Fruit fly (Drosophila melanogaster): Measurements from ENCODE around the gene PIG-F.

PIG-F gene

DNA sequence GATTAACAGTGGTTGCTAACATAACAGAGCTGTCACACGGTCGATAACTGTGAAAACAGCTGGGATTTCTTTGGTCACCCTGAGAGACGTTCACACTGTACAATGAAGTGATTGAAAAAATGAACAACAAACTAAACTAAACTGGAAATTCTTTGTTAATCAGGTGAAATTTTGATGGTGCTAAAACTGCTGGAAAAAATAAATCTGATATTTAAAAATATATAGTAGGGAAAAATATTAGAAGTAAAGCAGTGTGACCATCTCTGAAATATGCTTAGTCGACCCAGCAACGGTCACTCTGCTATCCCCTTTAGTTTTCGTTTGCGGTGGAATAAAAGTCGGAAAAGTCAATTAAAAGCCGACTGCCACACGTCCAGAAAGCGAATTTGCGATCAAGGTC is 26.3 kb upstream of the PIG-F start, which contains the start of the genes CG9231 and CG9330 (continued):
- TF ChIP-seq CG17361 (GFP tag; IDR thresholded peaks at IDR 0.05) (peak; percentile 38; the same call in 1 of the 3 replicates), CG31365 (tag; optimal IDR thresholded peaks at IDR 0.05) (no peak), CG15601 (tag; optimal IDR thresholded peaks at IDR 0.05) (peak; percentile 61), lbe (GFP tag; optimal IDR thresholded peaks at IDR 0.05) (peak; percentile 67), Lhr (GFP tag; optimal IDR thresholded peaks at IDR 0.05) (peak; percentile 69), Lim3 (GFP tag; IDR thresholded peaks at IDR 0.05) (no peak), pzg (GFP tag; optimal IDR thresholded peaks at IDR 0.05) (peak; percentile 75), HmgZ (tag; optimal IDR thresholded peaks at IDR 0.05) (peak; percentile 56), H15 (GFP tag; IDR thresholded peaks at IDR 0.05) (no peak), Rfx (GFP tag; IDR thresholded peaks at IDR 0.05) (no peak; the same call in 1 of the 2 replicates), Usf (GFP tag; optimal IDR thresholded peaks at IDR 0.05) (no peak), dimm (GFP tag; IDR thresholded peaks at IDR 0.05) (no peak), trem (tag; optimal IDR thresholded peaks at IDR 0.05) (peak; percentile 84), Doc3 (GFP tag; IDR thresholded peaks at IDR 0.05; ENCODE audit: partially characterized antibody) (no peak), ash1 (GFP tag; optimal IDR thresholded peaks at IDR 0.05) (no peak), Dref (GFP tag; IDR thresholded peaks at IDR 0.05) (no peak), CG5953 (GFP tag; IDR thresholded peaks at IDR 0.05) (no peak), CG14441 (GFP tag; IDR thresholded peaks at IDR 0.05) (no peak), D19B (GFP tag; optimal IDR thresholded peaks at IDR 0.05) (no peak), odd (GFP tag; optimal IDR thresholded peaks at IDR 0.05) (no peak), CG13894 (tag; optimal IDR thresholded peaks at IDR 0.05) (peak; percentile 41), Hand (GFP tag; optimal IDR thresholded peaks at IDR 0.05) (no peak), CG30431 (GFP tag; optimal IDR thresholded peaks at IDR 0.05) (no peak), CG10959 (GFP tag; IDR thresholded peaks at IDR 0.05) (no peak), CG3281 (GFP tag; optimal IDR thresholded peaks at IDR 0.05) (no peak), Gug (GFP tag; IDR thresholded peaks at IDR 0.05) (no peak), CG8089 (GFP tag; optimal IDR thresholded peaks at IDR 0.05) (no peak), CG33213 (GFP tag; optimal IDR thresholded peaks at IDR 0.05) (peak; percentile 34), CG14965 (GFP tag; optimal IDR thresholded peaks at IDR 0.05; ENCODE audit: borderline replicate concordance) (no peak), so (GFP tag; IDR thresholded peaks at IDR 0.05) (no peak), da (GFP tag; optimal IDR thresholded peaks at IDR 0.05) (no peak), D (optimal IDR thresholded peaks at IDR 0.05) (no peak), D (GFP tag; optimal IDR thresholded peaks at IDR 0.05) (no peak), CG12744 (GFP tag; optimal IDR thresholded peaks at IDR 0.05) (no peak), ems (GFP tag; optimal IDR thresholded peaks at IDR 0.05) (peak; percentile 9), CG10267 (tag; optimal IDR thresholded peaks at IDR 0.05) (peak; percentile 69), ATbp (GFP tag; optimal IDR thresholded peaks at IDR 0.05) (no peak), CG10366 (GFP tag; IDR thresholded peaks at IDR 0.05) (no peak), disco-r (GFP tag; optimal IDR thresholded peaks at IDR 0.05) (no peak), ab (GFP tag; optimal IDR thresholded peaks at IDR 0.05) (no peak), Bdp1 (GFP tag; optimal IDR thresholded peaks at IDR 0.05) (no peak), sob (GFP tag; IDR thresholded peaks at IDR 0.05) (0 out of 2 replicates have a peak, but pooled peaks have one; percentile 24), lmd (GFP tag; IDR thresholded peaks at IDR 0.05) (no peak), HLH3B (GFP tag; IDR thresholded peaks at IDR 0.05) (no peak), CG16863 (GFP tag; optimal IDR thresholded peaks at IDR 0.05) (no peak), PHDP (tag; optimal IDR thresholded peaks at IDR 0.05) (peak; percentile 9), ase (GFP tag; IDR thresholded peaks at IDR 0.05) (no peak), Med (GFP tag) (peak; percentile 83), danr (GFP tag; IDR thresholded peaks at IDR 0.05) (no peak), CG12155 (GFP tag; optimal IDR thresholded peaks at IDR 0.05) (no peak), jumu (GFP tag; optimal IDR thresholded peaks at IDR 0.05) (peak; percentile 32), nom (GFP tag; optimal IDR thresholded peaks at IDR 0.05) (no peak), CG8359 (GFP tag; optimal IDR thresholded peaks at IDR 0.05; ENCODE audit: borderline replicate concordance) (no peak)

Data from whole organism, embryonic.